Worm (Caenorhabditis elegans) whole organism, L1 larva: ENCODE results near the gene C42C1.9.

Experiments used
- ceh-82 ChIP-seq, 3 experiments: fragments of 150-350 bp in 1 of 3; sonication (generic microtip) in 2 of 3; optimal IDR thresholded peaks; 2 replicates each; lab custom pipeline; 2014 to 2017; ENCODE audit warnings: missing biosample characterization in 3 of 3, missing genetic modification characterization in 3 of 3
- ces-1 ChIP-seq: fragments of 150-350 bp; optimal IDR thresholded peaks from 2 replicates; lab custom pipeline; 2014; ENCODE audit warnings: missing biosample characterization, missing genetic modification reagents, missing genetic modification characterization
- efl-1 ChIP-seq, 4 experiments: fragments of 150-350 bp; optimal IDR thresholded peaks in 3 of 4; peaks in 1 of 4; 1 replicate in 1 of 4; 2 replicates in 3 of 4; lab custom pipeline; 2014; ENCODE audit warnings: missing biosample characterization in 2 of 4, missing genetic modification characterization in 2 of 4, missing genetic modification reagents in 2 of 4
- lin-35 ChIP-seq, 2 experiments: fragments of 150-350 bp; optimal IDR thresholded peaks; 2 replicates each; lab custom pipeline; 2014; ENCODE audit warnings: missing biosample characterization in 2 of 2, missing genetic modification characterization in 2 of 2, missing genetic modification reagents in 2 of 2
- lsy-2 ChIP-seq, 2 experiments: fragments of 150-350 bp; optimal IDR thresholded peaks; 2 replicates each; lab custom pipeline; 2014; ENCODE audit warnings: missing biosample characterization in 2 of 2, missing genetic modification characterization in 2 of 2
- mab-9 ChIP-seq: fragments of 200-800 bp; sonication (Bioruptor generic); IDR thresholded peaks from 2 replicates; pipeline ENCODE4 v1.3.6; 2022; ENCODE audit warnings: missing genetic modification reagents, missing genetic modification characterization, missing compliant biosample characterization
- nhr-11 ChIP-seq: fragments of 150-350 bp; optimal IDR thresholded peaks from 2 replicates; lab custom pipeline; 2014; ENCODE audit warnings: missing biosample characterization, missing genetic modification characterization
- nhr-77 ChIP-seq: fragments of 150-350 bp; optimal IDR thresholded peaks from 2 replicates; lab custom pipeline; 2014; ENCODE audit warnings: missing biosample characterization, missing genetic modification characterization
- sox-4 ChIP-seq: sonication (generic microtip); optimal IDR thresholded peaks from 2 replicates; lab custom pipeline; 2016; ENCODE audit warnings: missing genetic modification characterization, missing compliant biosample characterization
- tbx-2 ChIP-seq: sonication (generic microtip); optimal IDR thresholded peaks from 2 replicates; lab custom pipeline; 2016; ENCODE audit warnings: missing genetic modification characterization, missing compliant biosample characterization
- tlp-1 ChIP-seq: fragments of 150-350 bp; optimal IDR thresholded peaks from 2 replicates; lab custom pipeline; 2014; ENCODE audit warnings: missing biosample characterization, missing genetic modification characterization
- ztf-4 ChIP-seq: fragments of 150-350 bp; optimal IDR thresholded peaks from 2 replicates; lab custom pipeline; 2014; ENCODE audit warnings: missing biosample characterization, missing genetic modification characterization

- TF ChIP-seq sox-4 (tag; lab: Kevin White, UChicago) (no peak), lin-35 (GFP tag; optimal IDR thresholded peaks at IDR 0.05; lab: Kevin White, UChicago) (no peak), nhr-77 (no peak), nhr-11 (tag; lab: Kevin White, UChicago) (no peak), lsy-2 (tag; optimal IDR thresholded peaks at IDR 0.05; lab: Kevin White, UChicago) (no peak), efl-1 (optimal IDR thresholded peaks at IDR 0.05; lab: Kevin White, UChicago) (no peak), efl-1 (GFP tag; optimal IDR thresholded peaks at IDR 0.05 in 1 of 2; lab: Kevin White, UChicago) (no peak), tlp-1 (tag; lab: Kevin White, UChicago) (no peak), ceh-82 (tag; optimal IDR thresholded peaks at IDR 0.05; lab: Kevin White, UChicago) (no peak), ztf-4 (tag; lab: Kevin White, UChicago) (no peak), ces-1 (GFP tag; lab: Kevin White, UChicago) (no peak), mab-9 (GFP tag; lab: Robert Waterston, UW) (no peak), tbx-2 (tag; lab: Kevin White, UChicago) (no peak)
Measured at ce11 chrIV:12265877-12266276, 23.4 kb upstream of the C42C1.9 start.
